Worm (Caenorhabditis elegans) whole organism, L4 larva: ENCODE measurements around the gene unk-1.
A peak's percentile ranks its signal among the peaks of the same experiment; 100 is the strongest.

Source experiments
- D1046.2 ChIP-seq: fragments of 200-800 bp; sonication (Bioruptor generic); IDR thresholded peaks from 2 replicates; pipeline ENCODE4 v1.3.6; 2022; ENCODE audit warnings: missing genetic modification characterization, missing compliant biosample characterization
- F26F4.8 ChIP-seq: fragments of 200-800 bp; sonication (Bioruptor generic); conservative IDR thresholded peaks from 2 replicates; pipeline ENCODE4 v1.3.6; 2022; ENCODE audit warnings: missing genetic modification characterization, missing compliant biosample characterization
- F49E8.2 ChIP-seq: sonication (generic microtip); optimal IDR thresholded peaks from 2 replicates; lab custom pipeline; 2016; ENCODE audit warnings: missing compliant biosample characterization, mild to moderate bottlenecking, missing genetic modification characterization, borderline replicate concordance
- R02D3.7 ChIP-seq: fragments of 150-350 bp; sonication (generic microtip); optimal IDR thresholded peaks from 3 replicates; lab custom pipeline; 2014; ENCODE audit warnings: missing biosample characterization, missing genetic modification characterization
- T20F7.1 ChIP-seq: fragments of 200-800 bp; sonication (Bioruptor generic); optimal IDR thresholded peaks from 2 replicates; lab custom pipeline; 2018; ENCODE audit warnings: mild to moderate bottlenecking, missing genetic modification characterization, missing compliant biosample characterization
- Y105C5A.15 ChIP-seq: fragments of 200-800 bp; sonication (Bioruptor generic); IDR thresholded peaks from 2 replicates; pipeline ENCODE4 v1.3.6; 2022; ENCODE audit warnings: missing genetic modification characterization, missing compliant biosample characterization
- Y75B8A.6 ChIP-seq: fragments of 200-800 bp; sonication (Bioruptor generic); IDR thresholded peaks from 2 replicates; pipeline ENCODE4 v1.3.6; 2022; ENCODE audit warnings: missing genetic modification reagents, missing genetic modification characterization, missing compliant biosample characterization
- ZK546.5 ChIP-seq, 2 experiments: sonication (generic microtip); optimal IDR thresholded peaks; 2 replicates each; lab custom pipeline; 2017; ENCODE audit warnings: missing biosample characterization in 2 of 2, missing genetic modification characterization in 2 of 2
- aha-1 ChIP-seq: fragments of 150-350 bp; peaks from one replicate; lab custom pipeline; 2014; ENCODE audit warnings: missing biosample characterization, missing genetic modification characterization
- arid-1 ChIP-seq: fragments of 200-800 bp; sonication (Bioruptor generic); conservative IDR thresholded peaks from 2 replicates; pipeline ENCODE4 v1.3.6; 2022; ENCODE audit warnings: missing genetic modification reagents, missing genetic modification characterization, missing compliant biosample characterization
- attf-4 ChIP-seq: sonication (generic microtip); optimal IDR thresholded peaks from 3 replicates; lab custom pipeline; 2017; ENCODE audit warnings: missing biosample characterization, missing genetic modification characterization
- ceh-20 ChIP-seq: fragments of 200-800 bp; sonication (Bioruptor generic); IDR thresholded peaks from 2 replicates; pipeline ENCODE4 v1.3.6; 2022; ENCODE audit warnings: missing genetic modification reagents, missing genetic modification characterization, missing compliant biosample characterization
- ceh-28 ChIP-seq: fragments of 150-350 bp; optimal IDR thresholded peaks from 2 replicates; lab custom pipeline; 2014; ENCODE audit warnings: missing biosample characterization, missing genetic modification reagents, missing genetic modification characterization
- ceh-82 ChIP-seq: sonication (generic microtip); optimal IDR thresholded peaks from 2 replicates; lab custom pipeline; 2017; ENCODE audit warnings: missing biosample characterization, missing genetic modification characterization
- ces-1 ChIP-seq: fragments of 150-350 bp; sonication (generic microtip); optimal IDR thresholded peaks from 4 replicates; lab custom pipeline; 2014; ENCODE audit warnings: missing biosample characterization, missing genetic modification reagents, missing genetic modification characterization
- ctbp-1 ChIP-seq: fragments of 200-800 bp; sonication (Bioruptor generic); IDR thresholded peaks from 2 replicates; pipeline ENCODE4 v1.3.6; 2022; ENCODE audit warnings: missing genetic modification reagents, missing genetic modification characterization, missing compliant biosample characterization
- daf-12 ChIP-seq: fragments of 150-350 bp; optimal IDR thresholded peaks from 2 replicates; lab custom pipeline; 2014; ENCODE audit warnings: missing biosample characterization, missing genetic modification reagents, missing genetic modification characterization
- daf-8 ChIP-seq: fragments of 200-800 bp; sonication (Bioruptor generic); IDR thresholded peaks from 2 replicates; pipeline ENCODE4 v1.3.6; 2022; ENCODE audit warnings: missing genetic modification characterization, missing compliant biosample characterization
- dmd-6 ChIP-seq: fragments of 200-800 bp; sonication (Bioruptor generic); IDR thresholded peaks from 2 replicates; pipeline ENCODE4 v1.3.6; 2022; ENCODE audit warnings: missing genetic modification reagents, missing genetic modification characterization, missing compliant biosample characterization
- dpl-1 ChIP-seq: fragments of 150-350 bp; optimal IDR thresholded peaks from 2 replicates; lab custom pipeline; 2014; ENCODE audit warnings: missing biosample characterization, missing genetic modification reagents, missing genetic modification characterization
- dve-1 ChIP-seq: sonication (generic microtip); optimal IDR thresholded peaks from 2 replicates; lab custom pipeline; 2017; ENCODE audit warnings: antibody characterized with exemption, mild to moderate bottlenecking, missing genetic modification characterization, missing compliant biosample characterization; ENCODE audit not compliant: insufficient read depth
- egl-27 ChIP-seq: sonication (generic microtip); optimal IDR thresholded peaks from 3 replicates; lab custom pipeline; 2017; ENCODE audit warnings: missing biosample characterization, missing genetic modification reagents, missing genetic modification characterization
- egl-43 ChIP-seq: fragments of 200-800 bp; sonication (Bioruptor generic); IDR thresholded peaks from 2 replicates; pipeline ENCODE4 v1.3.6; 2022; ENCODE audit warnings: missing genetic modification reagents, missing genetic modification characterization, missing compliant biosample characterization
- fos-1 ChIP-seq: fragments of 150-350 bp; optimal IDR thresholded peaks from 2 replicates; lab custom pipeline; 2014; ENCODE audit warnings: missing biosample characterization, missing genetic modification characterization
- jun-1 ChIP-seq: fragments of 150-350 bp; optimal IDR thresholded peaks from 2 replicates; lab custom pipeline; 2014; ENCODE audit warnings: missing biosample characterization, missing genetic modification reagents, missing genetic modification characterization
- lin-13 ChIP-seq: fragments of 150-350 bp; optimal IDR thresholded peaks from 2 replicates; lab custom pipeline; 2014; ENCODE audit warnings: missing biosample characterization, missing genetic modification reagents, missing genetic modification characterization
- lin-15B ChIP-seq: fragments of 150-350 bp; sonication (generic microtip); optimal IDR thresholded peaks from 3 replicates; lab custom pipeline; 2014; ENCODE audit warnings: missing biosample characterization, missing genetic modification characterization
- lin-39 ChIP-seq: fragments of 150-350 bp; optimal IDR thresholded peaks from 2 replicates; lab custom pipeline; 2014; ENCODE audit warnings: missing biosample characterization, missing genetic modification reagents, missing genetic modification characterization
- mep-1 ChIP-seq: fragments of 150-350 bp; sonication (generic microtip); optimal IDR thresholded peaks from 3 replicates; lab custom pipeline; 2014; ENCODE audit warnings: missing biosample characterization, missing genetic modification characterization
- mes-2 ChIP-seq: sonication (generic microtip); optimal IDR thresholded peaks from 2 replicates; lab custom pipeline; 2016; ENCODE audit warnings: missing genotype, mild to moderate bottlenecking, missing genetic modification characterization, missing compliant biosample characterization; ENCODE audit not compliant: poor library complexity, severe bottlenecking
- mxl-2 ChIP-seq: fragments of 200-800 bp; sonication (Bioruptor generic); conservative IDR thresholded peaks from 2 replicates; pipeline ENCODE4 v1.3.6; 2022; ENCODE audit warnings: missing genetic modification reagents, missing genetic modification characterization, missing compliant biosample characterization
- nhr-10 ChIP-seq: fragments of 150-350 bp; optimal IDR thresholded peaks from 2 replicates; lab custom pipeline; 2014; ENCODE audit warnings: missing biosample characterization, missing genetic modification characterization
- nhr-111 ChIP-seq: fragments of 200-800 bp; sonication (Bioruptor generic); optimal IDR thresholded peaks from 2 replicates; lab custom pipeline; 2018; ENCODE audit warnings: mild to moderate bottlenecking, missing genetic modification characterization, missing compliant biosample characterization
- nhr-25 ChIP-seq: sonication (generic microtip); optimal IDR thresholded peaks from 2 replicates; lab custom pipeline; 2017; ENCODE audit warnings: missing genetic modification characterization, mild to moderate bottlenecking, missing compliant biosample characterization, antibody characterized with exemption, moderate library complexity, borderline replicate concordance; ENCODE audit not compliant: insufficient read depth
- nhr-41 ChIP-seq: fragments of 200-800 bp; sonication (Bioruptor generic); IDR thresholded peaks from 2 replicates; pipeline ENCODE4 v1.3.6; 2022; ENCODE audit warnings: missing genetic modification reagents, missing genetic modification characterization, missing compliant biosample characterization
- nhr-48 ChIP-seq: sonication (generic microtip); optimal IDR thresholded peaks from 2 replicates; lab custom pipeline; 2016; ENCODE audit warnings: mild to moderate bottlenecking, missing genetic modification characterization, missing compliant biosample characterization
- nhr-77 ChIP-seq: fragments of 150-350 bp; optimal IDR thresholded peaks from 2 replicates; lab custom pipeline; 2014; ENCODE audit warnings: missing biosample characterization, missing genetic modification characterization
- pha-4 ChIP-seq, 2 experiments: fragments of 150-350 bp in 1 of 2; fragments of 200-800 bp in 1 of 2; sonication (Bioruptor generic) in 1 of 2; IDR thresholded peaks in 1 of 2; optimal IDR thresholded peaks in 1 of 2; 2 replicates each; pipeline versions ENCODE4 v1.3.6 to Lab custom; 2014 to 2022; ENCODE audit warnings: missing genetic modification characterization in 2 of 2, missing genetic modification reagents in 2 of 2, missing biosample characterization in 1 of 2, missing compliant biosample characterization in 1 of 2
- php-3 ChIP-seq: fragments of 200-800 bp; sonication (Bioruptor generic); IDR thresholded peaks from 2 replicates; pipeline ENCODE4 v1.3.6; 2022; ENCODE audit warnings: missing genetic modification reagents, missing genetic modification characterization, missing compliant biosample characterization
- pqm-1 ChIP-seq: sonication (generic microtip); optimal IDR thresholded peaks from 2 replicates; lab custom pipeline; 2017; ENCODE audit warnings: missing biosample characterization, missing genetic modification characterization
- saeg-2 ChIP-seq: fragments of 200-800 bp; sonication (Bioruptor generic); IDR thresholded peaks from 2 replicates; pipeline ENCODE4 v1.3.6; 2022; ENCODE audit warnings: missing genetic modification reagents, missing genetic modification characterization, missing compliant biosample characterization
- sdz-12 ChIP-seq: fragments of 200-800 bp; sonication (Bioruptor generic); optimal IDR thresholded peaks from 2 replicates; lab custom pipeline; 2018; ENCODE audit warnings: mild to moderate bottlenecking, missing genetic modification characterization, missing compliant biosample characterization
- snpc-1.2 ChIP-seq: fragments of 200-800 bp; sonication (Bioruptor generic); IDR thresholded peaks from 2 replicates; pipeline ENCODE4 v1.3.6; 2022; ENCODE audit warnings: missing genetic modification reagents, missing genetic modification characterization, missing compliant biosample characterization
- spr-1 ChIP-seq: sonication (generic microtip); optimal IDR thresholded peaks from 2 replicates; lab custom pipeline; 2016; ENCODE audit warnings: mild to moderate bottlenecking, missing genetic modification characterization, missing compliant biosample characterization
- spr-3 ChIP-seq: fragments of 200-800 bp; sonication (Bioruptor generic); optimal IDR thresholded peaks from 2 replicates; lab custom pipeline; 2018; ENCODE audit warnings: mild to moderate bottlenecking, missing genetic modification characterization, missing compliant biosample characterization
- unc-130 ChIP-seq: sonication (generic microtip); optimal IDR thresholded peaks from 2 replicates; lab custom pipeline; 2016; ENCODE audit warnings: missing genetic modification reagents, missing genetic modification characterization, missing compliant biosample characterization
- unc-39 ChIP-seq: sonication (generic microtip); optimal IDR thresholded peaks from 2 replicates; lab custom pipeline; 2017; ENCODE audit warnings: missing biosample characterization, missing genetic modification characterization
- zag-1 ChIP-seq: fragments of 150-350 bp; optimal IDR thresholded peaks from 2 replicates; lab custom pipeline; 2014; ENCODE audit warnings: missing biosample characterization, missing genetic modification characterization
- zfp-3 ChIP-seq: fragments of 200-800 bp; sonication (Bioruptor generic); conservative IDR thresholded peaks from 2 replicates; pipeline ENCODE4 v1.3.6; 2022; ENCODE audit warnings: missing genetic modification reagents, missing genetic modification characterization, missing compliant biosample characterization
- zip-11 ChIP-seq: fragments of 200-800 bp; sonication (Bioruptor generic); IDR thresholded peaks from 2 replicates; pipeline ENCODE4 v1.3.6; 2022; ENCODE audit warnings: missing genetic modification characterization, missing compliant biosample characterization
- ztf-11 ChIP-seq: fragments of 150-350 bp; optimal IDR thresholded peaks from 2 replicates; lab custom pipeline; 2014; ENCODE audit warnings: missing biosample characterization, missing genetic modification characterization

The unk-1 gene

ce11 chrX:8019665-8020064, 4.9 kb downstream of the unk-1 start (continued):
- TF ChIP-seq F49E8.2 (tag; lab: Kevin White, UChicago): no peak
- no peak for TF ChIP-seq Y105C5A.15 (GFP tag; lab: Robert Waterston, UW)
- no peak for TF ChIP-seq spr-3
- no peak for TF ChIP-seq zag-1 (tag; lab: Kevin White, UChicago)
- TF ChIP-seq zip-11: no peak
- TF ChIP-seq unc-130 (GFP tag; lab: Kevin White, UChicago): no peak
- TF ChIP-seq ceh-20: peak; percentile 88
- TF ChIP-seq R02D3.7: no peak
- no peak for TF ChIP-seq attf-4
- peak; percentile 24 for TF ChIP-seq pqm-1 (tag; lab: Kevin White, UChicago)
- TF ChIP-seq aha-1: peak; percentile 97
- TF ChIP-seq T20F7.1 (GFP tag; lab: Kevin White, UChicago): peak; percentile 75
- TF ChIP-seq jun-1 (tag; lab: Kevin White, UChicago): no peak
- no peak for TF ChIP-seq F26F4.8
- TF ChIP-seq fos-1 (tag; lab: Kevin White, UChicago): no peak
- peak; percentile 93 for TF ChIP-seq egl-43
- TF ChIP-seq lin-39: no peak
- no peak for TF ChIP-seq egl-27
- no peak for TF ChIP-seq D1046.2 (GFP tag; lab: Robert Waterston, UW)
- 0 out of 2 replicates have a peak, but pooled peaks have one; percentile 60 for TF ChIP-seq saeg-2 (GFP tag; lab: Robert Waterston, UW)
- TF ChIP-seq spr-1: no peak
- peak; percentile 35 for TF ChIP-seq sdz-12
- no peak for TF ChIP-seq snpc-1.2
- no peak for TF ChIP-seq ces-1 (GFP tag; lab: Kevin White, UChicago)
- TF ChIP-seq dmd-6: peak; percentile 89
- peak; percentile 91 for TF ChIP-seq dve-1 (tag; lab: Kevin White, UChicago)
- peak; percentile 72 for TF ChIP-seq nhr-48 (tag; lab: Kevin White, UChicago)
- 0 out of 2 replicates have a peak, but pooled peaks have one; percentile 46 for TF ChIP-seq Y75B8A.6 (GFP tag; lab: Robert Waterston, UW)
- no peak for TF ChIP-seq lin-15B
- peak; percentile 75 for TF ChIP-seq nhr-77 (tag; lab: Kevin White, UChicago)
- TF ChIP-seq mes-2 (tag; lab: Kevin White, UChicago): peak; percentile 73
- TF ChIP-seq ZK546.5 (tag; optimal IDR thresholded peaks at IDR 0.05; lab: Kevin White, UChicago): no peak
- peak; percentile 65; the same call in 1 of the 2 replicates for TF ChIP-seq arid-1 (GFP tag; lab: Robert Waterston, UW)
- no peak for TF ChIP-seq daf-12 (tag; lab: Kevin White, UChicago)
- TF ChIP-seq daf-8 (GFP tag; lab: Robert Waterston, UW): no peak
- TF ChIP-seq zfp-3 (GFP tag; lab: Robert Waterston, UW): 0 out of 2 replicates have a peak, but pooled peaks have one; percentile 51
- TF ChIP-seq dpl-1 (GFP tag; lab: Kevin White, UChicago): peak; percentile 11
- TF ChIP-seq mep-1 (tag; lab: Kevin White, UChicago): peak; percentile 93
- TF ChIP-seq lin-13 (GFP tag; lab: Kevin White, UChicago): peak; percentile 59
- peak; percentile 61; the same call in 1 of the 2 replicates for TF ChIP-seq php-3
- no peak for TF ChIP-seq ceh-82 (tag; lab: Kevin White, UChicago)
- peak; percentile 85 for TF ChIP-seq pha-4 (GFP tag; IDR thresholded peaks at IDR 0.05; lab: Robert Waterston, UW)
- TF ChIP-seq pha-4 (tag; optimal IDR thresholded peaks at IDR 0.05; lab: Kevin White, UChicago): peak; percentile 27
- TF ChIP-seq ceh-28: peak; percentile 63
- TF ChIP-seq nhr-25 (tag; lab: Kevin White, UChicago): peak; percentile 62
- peak; percentile 18 for TF ChIP-seq nhr-111 (GFP tag; lab: Kevin White, UChicago)
- no peak for TF ChIP-seq unc-39 (tag; lab: Kevin White, UChicago)
- TF ChIP-seq ztf-11 (tag; lab: Kevin White, UChicago): no peak
- peak; percentile 59; the same call in 1 of the 2 replicates for TF ChIP-seq ctbp-1 (GFP tag; lab: Robert Waterston, UW)
- TF ChIP-seq nhr-10: peak; percentile 84
- TF ChIP-seq mxl-2 (GFP tag; lab: Robert Waterston, UW): peak; percentile 50; the same call in 1 of the 2 replicates
- peak; percentile 49; the same call in 1 of the 2 replicates for TF ChIP-seq nhr-41 (GFP tag; lab: Robert Waterston, UW)
